Fruit fly (Drosophila melanogaster): ENCODE data around the gene CG9154.

The CG9154 gene

dm6 chr2L:6062382-6063082 lies 8.0 kb downstream of the CG9154 start, which contains the start of the genes ND-51 and CG13994 (continued):
- TF ChIP-seq phol (tag; optimal IDR thresholded peaks at IDR 0.05) (peak; percentile 95), Ets65A (GFP tag) (peak; percentile 99), ranshi (GFP tag; IDR thresholded peaks at IDR 0.05) (peak; percentile 87), CG8281 (tag; optimal IDR thresholded peaks at IDR 0.05) (peak; percentile 34), maf-S (GFP tag; optimal IDR thresholded peaks at IDR 0.05) (peak; percentile 83), lilli (GFP tag; optimal IDR thresholded peaks at IDR 0.05) (peak; percentile 93), CG18262 (tag; optimal IDR thresholded peaks at IDR 0.05) (peak; percentile 76), CG7928 (GFP tag; optimal IDR thresholded peaks at IDR 0.05) (no peak), ham (GFP tag; IDR thresholded peaks at IDR 0.05) (no peak), sob (GFP tag; IDR thresholded peaks at IDR 0.05) (peak; percentile 91), CG5245 (GFP tag; optimal IDR thresholded peaks at IDR 0.05) (peak; percentile 85), CG17912 (GFP tag; optimal IDR thresholded peaks at IDR 0.05) (peak; percentile 75), CG8290 (GFP tag; optimal IDR thresholded peaks at IDR 0.05) (peak; percentile 72), CG8290 (tag; optimal IDR thresholded peaks at IDR 0.05) (peak; percentile 57 to 83), CG32532 (GFP tag; IDR thresholded peaks at IDR 0.05) (peak; percentile 87), CG1233 (GFP tag; optimal IDR thresholded peaks at IDR 0.05) (peak; percentile 51), vnd (GFP tag; IDR thresholded peaks at IDR 0.05; ENCODE audit: partially characterized antibody) (no peak), CG32772 (GFP tag; IDR thresholded peaks at IDR 0.05) (peak; percentile 71), CG2120 (GFP tag; optimal IDR thresholded peaks at IDR 0.05) (peak; percentile 90), inv (GFP tag; IDR thresholded peaks at IDR 0.05; ENCODE audit: partially characterized antibody) (no peak), onecut (GFP tag; IDR thresholded peaks at IDR 0.05) (peak; percentile 41; the same call in 1 of the 2 replicates), ato (GFP tag; IDR thresholded peaks at IDR 0.05; ENCODE audit: partially characterized antibody) (no peak), Doc2 (GFP tag; IDR thresholded peaks at IDR 0.05) (no peak), nmo (GFP tag; optimal IDR thresholded peaks at IDR 0.05) (peak; percentile 89), CG1602 (GFP tag; optimal IDR thresholded peaks at IDR 0.05) (peak; percentile 75), crol (GFP tag; IDR thresholded peaks at IDR 0.05) (no peak), CG18011 (GFP tag; optimal IDR thresholded peaks at IDR 0.05) (peak; percentile 63), wdn (GFP tag; IDR thresholded peaks at IDR 0.05) (peak; percentile 74), gce (GFP tag; IDR thresholded peaks at IDR 0.05) (peak; percentile 9; the same call in 1 of the 3 replicates), Dip3 (GFP tag; optimal IDR thresholded peaks at IDR 0.05) (peak; percentile 88), gro (GFP tag; optimal IDR thresholded peaks at IDR 0.05) (peak; percentile 87), pho (GFP tag; optimal IDR thresholded peaks at IDR 0.05) (peak; percentile 88), CG14860 (GFP tag; IDR thresholded peaks at IDR 0.05; ENCODE audit: partially characterized antibody) (no peak), caup (GFP tag; optimal IDR thresholded peaks at IDR 0.05; ENCODE audit: severe bottlenecking) (peak; percentile 85), slp2 (GFP tag; optimal IDR thresholded peaks at IDR 0.05) (peak; percentile 67), zfh1 (GFP tag; IDR thresholded peaks at IDR 0.05) (peak; percentile 87), CG15269 (tag; optimal IDR thresholded peaks at IDR 0.05) (peak; percentile 83), CG34422 (GFP tag; IDR thresholded peaks at IDR 0.05) (peak; percentile 86), gsb-n (tag; optimal IDR thresholded peaks at IDR 0.05) (no peak), pros (GFP tag; optimal IDR thresholded peaks at IDR 0.05) (no peak), row (GFP tag; IDR thresholded peaks at IDR 0.05) (peak; percentile 95), CG7357 (GFP tag; IDR thresholded peaks at IDR 0.05) (peak; percentile 73), CG31224 (GFP tag; IDR thresholded peaks at IDR 0.05) (peak; percentile 57), prd (optimal IDR thresholded peaks at IDR 0.05) (no peak), prd (GFP tag; IDR thresholded peaks at IDR 0.05) (peak; percentile 86), CG5953 (GFP tag; IDR thresholded peaks at IDR 0.05) (peak; percentile 63; the same call in 1 of the 2 replicates), dmrt11E (tag; optimal IDR thresholded peaks at IDR 0.05) (peak; percentile 71), al (GFP tag; IDR thresholded peaks at IDR 0.05) (peak; percentile 66), sim (GFP tag; IDR thresholded peaks at IDR 0.05) (0 out of 2 replicates have a peak, but pooled peaks have one; percentile 16), ci (GFP tag; IDR thresholded peaks at IDR 0.05) (peak; percentile 86), E2f2 (GFP tag; IDR thresholded peaks at IDR 0.05) (peak; percentile 64; the same call in 1 of the 2 replicates)
